Worm (Caenorhabditis elegans) whole organism, young adult: Measurements from ENCODE around the gene blos-2.

Source experiments
- ceh-100 ChIP-seq: fragments of 200-800 bp; sonication (Bioruptor generic); IDR thresholded peaks from 2 replicates; pipeline ENCODE4 v1.3.6; 2022; ENCODE audit warnings: missing genetic modification reagents, missing genetic modification characterization, missing compliant biosample characterization
- die-1 ChIP-seq: sonication (generic microtip); optimal IDR thresholded peaks from 2 replicates; lab custom pipeline; 2016; ENCODE audit warnings: missing genotype, mild to moderate bottlenecking, missing genetic modification characterization, missing compliant biosample characterization

- TF ChIP-seq ceh-100 (no peak), die-1 (tag; lab: Kevin White, UChicago) (no peak)
These were observed 35.8 kb upstream of the blos-2 start, which contains the start of gene srv-27 for ce11 chrIV:6298253-6298652.
